Fruit fly (Drosophila melanogaster) whole organism, prepupa: ENCODE results near the gene CG32302.

ENCODE experiments used
- CG10631 ChIP-seq: fragments of 200-800 bp; sonication (Bioruptor generic); optimal IDR thresholded peaks from 2 replicates; lab custom pipeline; 2016; ENCODE audit warnings: missing biosample characterization, missing genetic modification characterization
- CG10669 ChIP-seq: fragments of 200-800 bp; sonication (Bioruptor generic); optimal IDR thresholded peaks from 3 replicates; lab custom pipeline; 2018; ENCODE audit warnings: missing biosample characterization, mild to moderate bottlenecking, missing genetic modification characterization, moderate library complexity
- CG11294 ChIP-seq: fragments of 200-800 bp; sonication (Bioruptor generic); IDR thresholded peaks from 2 replicates; pipeline ENCODE4 v1.3.6; 2022; ENCODE audit warnings: missing biosample characterization, missing genetic modification characterization
- CG11762 ChIP-seq: fragments of 200-800 bp; sonication (Bioruptor generic); optimal IDR thresholded peaks from 3 replicates; lab custom pipeline; 2016; ENCODE audit warnings: missing biosample characterization, missing genetic modification characterization; ENCODE audit not compliant: insufficient read depth
- CG16779 ChIP-seq: fragments of 200-800 bp; sonication (Bioruptor generic); optimal IDR thresholded peaks from 3 replicates; lab custom pipeline; 2017; ENCODE audit warnings: missing biosample characterization, mild to moderate bottlenecking, missing genetic modification characterization
- CG31627 ChIP-seq: fragments of 200-800 bp; sonication (Bioruptor generic); optimal IDR thresholded peaks from 3 replicates; lab custom pipeline; 2016; ENCODE audit warnings: missing biosample characterization, missing genetic modification characterization
- CG3919 ChIP-seq: fragments of 200-800 bp; sonication (Bioruptor generic); optimal IDR thresholded peaks from 3 replicates; lab custom pipeline; 2016; ENCODE audit warnings: missing biosample characterization, missing genetic modification characterization
- CG4318 ChIP-seq: fragments of 200-800 bp; sonication (Bioruptor generic); optimal IDR thresholded peaks from 3 replicates; lab custom pipeline; 2017; ENCODE audit warnings: missing biosample characterization, mild to moderate bottlenecking, missing genetic modification characterization
- CG6276 ChIP-seq: fragments of 200-800 bp; sonication (Bioruptor generic); optimal IDR thresholded peaks from 2 replicates; lab custom pipeline; 2017; ENCODE audit warnings: missing biosample characterization, mild to moderate bottlenecking, missing genetic modification characterization
- CG6792 ChIP-seq: fragments of 200-800 bp; sonication (Bioruptor generic); optimal IDR thresholded peaks from 3 replicates; lab custom pipeline; 2016; ENCODE audit warnings: missing biosample characterization, missing genetic modification characterization
- CG6808 ChIP-seq: fragments of 200-800 bp; sonication (Bioruptor generic); optimal IDR thresholded peaks from 3 replicates; lab custom pipeline; 2017; ENCODE audit warnings: missing biosample characterization, missing genetic modification characterization, mild to moderate bottlenecking, moderate library complexity, missing genetic modification reagents
- CG7368 ChIP-seq: fragments of 200-800 bp; sonication (Bioruptor generic); optimal IDR thresholded peaks from 3 replicates; lab custom pipeline; 2016; ENCODE audit warnings: missing biosample characterization, missing genetic modification characterization
- CG9139 ChIP-seq: fragments of 200-800 bp; sonication (Bioruptor generic); optimal IDR thresholded peaks from 3 replicates; lab custom pipeline; 2017; ENCODE audit warnings: missing biosample characterization, mild to moderate bottlenecking, missing genetic modification characterization
- Eip75B ChIP-seq: fragments of 200-800 bp; sonication (Bioruptor generic); optimal IDR thresholded peaks from 3 replicates; lab custom pipeline; 2016; ENCODE audit warnings: missing biosample characterization, missing genetic modification characterization
- Eip93F ChIP-seq: fragments of 200-800 bp; sonication (Bioruptor generic); optimal IDR thresholded peaks from 2 replicates; lab custom pipeline; 2016; ENCODE audit warnings: missing biosample characterization, mild to moderate bottlenecking, missing genetic modification characterization
- Hr39 ChIP-seq: fragments of 200-800 bp; sonication (Bioruptor generic); optimal IDR thresholded peaks from 2 replicates; lab custom pipeline; 2016; ENCODE audit warnings: missing biosample characterization, missing genetic modification characterization
- Hr4 ChIP-seq: fragments of 200-800 bp; sonication (Bioruptor generic); optimal IDR thresholded peaks from 3 replicates; lab custom pipeline; 2016; ENCODE audit warnings: missing biosample characterization, missing genetic modification characterization
- Met ChIP-seq: fragments of 200-800 bp; sonication (Bioruptor generic); optimal IDR thresholded peaks from 3 replicates; lab custom pipeline; 2016; ENCODE audit warnings: missing biosample characterization, missing genetic modification characterization
- OdsH ChIP-seq: fragments of 200-800 bp; sonication (Bioruptor generic); optimal IDR thresholded peaks from 3 replicates; lab custom pipeline; 2016; ENCODE audit warnings: missing biosample characterization, missing genetic modification characterization
- Smox ChIP-seq: fragments of 200-800 bp; sonication (Bioruptor generic); optimal IDR thresholded peaks from 3 replicates; lab custom pipeline; 2016; ENCODE audit warnings: missing biosample characterization, missing genetic modification characterization
- Sox102F ChIP-seq: fragments of 200-800 bp; sonication (Bioruptor generic); optimal IDR thresholded peaks from 2 replicates; lab custom pipeline; 2016; ENCODE audit warnings: missing biosample characterization, mild to moderate bottlenecking, missing genetic modification characterization
- Sox14 ChIP-seq: fragments of 200-800 bp; sonication (Bioruptor generic); optimal IDR thresholded peaks from 3 replicates; lab custom pipeline; 2016; ENCODE audit warnings: missing biosample characterization, missing genetic modification characterization
- Sox15 ChIP-seq: fragments of 200-800 bp; sonication (Bioruptor generic); optimal IDR thresholded peaks from 3 replicates; lab custom pipeline; 2016; ENCODE audit warnings: missing biosample characterization, missing genetic modification characterization
- achi ChIP-seq: fragments of 200-800 bp; sonication (Bioruptor generic); optimal IDR thresholded peaks from 3 replicates; lab custom pipeline; 2016; ENCODE audit warnings: missing biosample characterization, missing genetic modification characterization
- acj6 ChIP-seq: fragments of 200-800 bp; sonication (Bioruptor generic); optimal IDR thresholded peaks from 3 replicates; lab custom pipeline; 2016; ENCODE audit warnings: missing biosample characterization, missing genetic modification characterization
- cyc ChIP-seq: fragments of 200-800 bp; sonication (Bioruptor generic); optimal IDR thresholded peaks from 3 replicates; lab custom pipeline; 2016; ENCODE audit warnings: missing biosample characterization, missing genetic modification characterization
- dac ChIP-seq: fragments of 200-800 bp; sonication (Bioruptor generic); optimal IDR thresholded peaks from 2 replicates; lab custom pipeline; 2017; ENCODE audit warnings: missing biosample characterization, mild to moderate bottlenecking, missing genetic modification characterization
- eg ChIP-seq: fragments of 200-800 bp; sonication (Bioruptor generic); IDR thresholded peaks from 3 replicates; pipeline ENCODE4 v1.3.6; 2022; ENCODE audit warnings: missing biosample characterization, missing genetic modification characterization
- esn ChIP-seq: fragments of 200-800 bp; sonication (Bioruptor generic); optimal IDR thresholded peaks from 2 replicates; lab custom pipeline; 2016; ENCODE audit warnings: missing biosample characterization, mild to moderate bottlenecking, missing genetic modification characterization, moderate library complexity
- fd59A ChIP-seq: fragments of 200-800 bp; sonication (Bioruptor generic); optimal IDR thresholded peaks from 2 replicates; lab custom pipeline; 2017; ENCODE audit warnings: missing biosample characterization, mild to moderate bottlenecking, missing genetic modification characterization, missing genetic modification reagents
- fd85E ChIP-seq: fragments of 200-800 bp; sonication (Bioruptor generic); optimal IDR thresholded peaks from 3 replicates; lab custom pipeline; 2016; ENCODE audit warnings: missing biosample characterization, missing genetic modification characterization
- fkh ChIP-seq: fragments of 200-800 bp; sonication (Bioruptor generic); optimal IDR thresholded peaks from 3 replicates; lab custom pipeline; 2017; ENCODE audit warnings: missing biosample characterization, mild to moderate bottlenecking, missing genetic modification characterization, moderate library complexity
- lz ChIP-seq: fragments of 200-800 bp; sonication (Bioruptor generic); optimal IDR thresholded peaks from 3 replicates; lab custom pipeline; 2016; ENCODE audit warnings: missing biosample characterization, missing genetic modification characterization
- net ChIP-seq: fragments of 200-800 bp; sonication (Bioruptor generic); optimal IDR thresholded peaks from 3 replicates; lab custom pipeline; 2016; ENCODE audit warnings: missing biosample characterization, missing genetic modification characterization
- spab ChIP-seq: fragments of 200-800 bp; sonication (Bioruptor generic); optimal IDR thresholded peaks from 2 replicates; lab custom pipeline; 2017; ENCODE audit warnings: missing biosample characterization, mild to moderate bottlenecking, missing genetic modification characterization, missing genetic modification reagents
- svp ChIP-seq: fragments of 200-800 bp; sonication (Bioruptor generic); peaks from one replicate; lab custom pipeline; 2016; ENCODE audit warnings: missing biosample characterization, missing genetic modification characterization
- topi ChIP-seq: fragments of 200-800 bp; sonication (Bioruptor generic); optimal IDR thresholded peaks from 3 replicates; lab custom pipeline; 2016; ENCODE audit warnings: missing biosample characterization, missing genetic modification characterization

Gene CG32302

DNA sequence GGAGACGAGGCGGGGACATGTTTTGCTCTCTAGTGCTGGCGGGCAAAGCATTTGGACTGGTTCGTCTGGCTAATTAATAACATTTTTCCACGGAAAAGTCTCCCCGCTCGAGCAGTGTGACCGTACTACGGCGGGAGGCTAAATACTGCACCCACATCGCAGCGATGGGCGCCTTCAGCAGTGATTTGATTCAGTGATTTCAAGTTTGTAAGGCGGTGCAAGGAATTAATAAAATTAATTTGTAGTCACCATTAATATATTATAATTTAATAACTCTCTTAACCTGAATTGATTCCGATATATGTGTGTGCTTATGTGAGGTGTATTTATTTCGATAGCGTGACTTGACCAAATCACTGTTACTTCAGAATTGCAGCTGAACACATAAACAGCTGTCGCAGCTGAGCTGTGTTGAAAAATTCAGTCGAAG, 6.1 kb upstream of the CG32302 start, which contains the start of the genes oxt and CG13807 (continued):
- TF ChIP-seq esn (GFP tag; lab: Kevin White, UChicago), result peak; percentile 87
- TF ChIP-seq Eip75B (GFP tag; lab: Kevin White, UChicago), result peak; percentile 75
- peak; percentile 83 for TF ChIP-seq Smox (GFP tag; lab: Kevin White, UChicago)
- peak; percentile 76 for TF ChIP-seq fd59A (GFP tag; lab: Kevin White, UChicago)
- peak; percentile 72 for TF ChIP-seq CG7368 (GFP tag; lab: Kevin White, UChicago)
- TF ChIP-seq Eip93F (GFP tag; lab: Kevin White, UChicago), result peak; percentile 31
- TF ChIP-seq svp (GFP tag; lab: Kevin White, UChicago), result peak; percentile 93
- TF ChIP-seq Hr4 (GFP tag; lab: Kevin White, UChicago), result peak; percentile 84
- peak; percentile 82 for TF ChIP-seq CG4318 (GFP tag; lab: Kevin White, UChicago)
- TF ChIP-seq acj6 (GFP tag; lab: Kevin White, UChicago), result peak; percentile 89
- peak; percentile 87 for TF ChIP-seq lz (GFP tag; lab: Kevin White, UChicago)
- TF ChIP-seq CG31627 (GFP tag; lab: Kevin White, UChicago), result peak; percentile 81
- peak; percentile 85 for TF ChIP-seq Sox14 (GFP tag; lab: Kevin White, UChicago)
- peak; percentile 90 for TF ChIP-seq eg (GFP tag; lab: Robert Waterston, UW)
- TF ChIP-seq achi (GFP tag; lab: Kevin White, UChicago), result peak; percentile 87
- peak; percentile 88 for TF ChIP-seq CG10631 (GFP tag; lab: Kevin White, UChicago)
- peak; percentile 87 for TF ChIP-seq net (GFP tag; lab: Kevin White, UChicago)
- TF ChIP-seq spab (GFP tag; lab: Kevin White, UChicago), result peak; percentile 59
- TF ChIP-seq CG6808 (GFP tag; lab: Kevin White, UChicago), result peak; percentile 74
- peak; percentile 81 for TF ChIP-seq Met (GFP tag; lab: Kevin White, UChicago)
- peak; percentile 76 for TF ChIP-seq CG10669
- TF ChIP-seq CG16779, result peak; percentile 37
- TF ChIP-seq dac (GFP tag; lab: Kevin White, UChicago), result peak; percentile 79

DNA sequence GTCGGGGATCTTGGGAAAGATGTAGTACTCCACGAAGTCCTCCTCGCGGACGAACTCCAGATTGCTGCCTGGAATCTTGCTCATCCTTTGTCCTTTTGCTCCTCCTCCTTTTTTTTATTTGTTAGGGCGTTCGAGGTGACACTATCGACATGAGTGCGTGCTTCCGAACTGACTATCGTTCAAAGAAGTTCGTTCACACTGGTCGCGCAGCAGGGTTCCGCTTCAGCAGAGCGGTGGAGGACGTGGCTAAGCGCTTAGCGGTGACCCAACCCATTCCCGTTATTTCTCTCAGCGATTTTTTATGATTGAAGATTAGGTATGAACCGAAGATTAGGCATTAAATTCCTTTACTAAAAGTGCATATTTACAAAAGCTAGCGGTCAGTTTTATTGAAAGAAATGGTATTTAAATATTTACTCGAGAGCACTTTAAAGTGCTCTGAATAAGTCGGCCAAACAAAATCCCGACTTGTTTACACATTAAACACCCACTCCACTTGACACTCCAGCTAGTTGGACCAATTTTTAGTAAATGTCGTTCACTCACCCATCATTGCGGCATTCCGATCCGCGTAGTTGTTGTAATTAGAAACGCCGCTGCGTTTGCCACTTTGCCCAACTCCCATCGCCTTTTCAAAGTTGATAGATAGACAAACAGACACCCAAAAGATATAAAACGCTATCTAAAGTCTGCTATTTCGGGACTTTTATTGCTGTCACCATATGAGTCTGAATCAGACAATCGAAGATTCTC, 2.8 kb upstream of the CG32302 start, which contains the start of the genes ecd and CG13806:
Gene ecd (minus strand): TSS at position 166 of the 753 bp plus-strand sequence.
Gene CG13806 (plus strand): TSS at position 703 of the 753 bp plus-strand sequence.
- TF ChIP-seq svp (GFP tag; lab: Kevin White, UChicago) (peak; percentile 26), eg (GFP tag; lab: Robert Waterston, UW) (peak; percentile 36; the same call in 1 of the 3 replicates), Hr39 (GFP tag; lab: Kevin White, UChicago) (peak; percentile 25), CG11762 (no peak), Sox14 (GFP tag; lab: Kevin White, UChicago) (peak; percentile 87), OdsH (no peak), fkh (peak; percentile 67), esn (GFP tag; lab: Kevin White, UChicago) (peak; percentile 15), CG31627 (GFP tag; lab: Kevin White, UChicago) (peak; percentile 18), cyc (GFP tag; lab: Kevin White, UChicago) (peak; percentile 2), lz (GFP tag; lab: Kevin White, UChicago) (peak; percentile 30), CG6276 (GFP tag; lab: Kevin White, UChicago) (no peak)

DNA sequence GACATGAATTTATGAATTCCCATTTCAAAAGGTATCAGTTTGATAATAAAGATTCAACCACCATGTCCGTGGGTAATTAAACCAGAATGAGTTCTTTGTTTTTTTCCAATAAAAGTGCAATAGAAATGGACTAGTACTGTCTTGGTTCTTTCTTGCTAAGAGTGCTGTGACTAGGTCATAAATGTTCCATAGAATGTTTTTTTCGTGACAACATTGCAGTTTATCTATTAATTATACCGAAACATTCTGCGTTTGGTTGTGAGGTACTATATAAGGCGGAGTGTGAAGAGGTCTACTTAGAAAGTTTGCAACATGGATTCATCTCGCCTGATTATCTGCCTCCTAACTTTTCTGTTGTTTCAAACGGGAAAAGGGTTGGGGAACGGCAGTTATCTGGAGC, 1.1 kb upstream of the CG32302 start, which contains the start of gene obst-I:
Gene obst-I (plus strand): TSS at position 301 of the 400 bp plus-strand sequence.
- TF ChIP-seq CG7368 (GFP tag; lab: Kevin White, UChicago), result no peak
- no peak for TF ChIP-seq CG11762
- no peak for TF ChIP-seq Sox15
- TF ChIP-seq Eip93F (GFP tag; lab: Kevin White, UChicago), result no peak
- no peak for TF ChIP-seq OdsH
- TF ChIP-seq CG6792 (GFP tag; lab: Kevin White, UChicago), result no peak
- TF ChIP-seq topi, result no peak
- TF ChIP-seq CG3919 (GFP tag; lab: Kevin White, UChicago), result no peak
- TF ChIP-seq CG10631 (GFP tag; lab: Kevin White, UChicago), result no peak
- TF ChIP-seq fd85E (GFP tag; lab: Kevin White, UChicago), result no peak
- no peak for TF ChIP-seq CG9139
- TF ChIP-seq Sox102F (GFP tag; lab: Kevin White, UChicago), result no peak
- no peak for TF ChIP-seq fkh
- TF ChIP-seq Met (GFP tag; lab: Kevin White, UChicago), result no peak
- no peak for TF ChIP-seq dac (GFP tag; lab: Kevin White, UChicago)
- no peak for TF ChIP-seq CG11294 (GFP tag; lab: Robert Waterston, UW)
- TF ChIP-seq CG10669, result no peak
